Worm (Caenorhabditis elegans) whole organism, dauer: ENCODE results near the gene sri-61.
"Not testable (repeated sequence)": the region's sequence is repeated elsewhere in the genome, so short reads cannot be mapped to it uniquely, and the experiment has no call there.

Experiments used
- unc-62 ChIP-seq: sonication (generic microtip); optimal IDR thresholded peaks from 2 replicates; lab custom pipeline; 2017; ENCODE audit warnings: missing biosample characterization, missing genetic modification reagents, missing genetic modification characterization

Gene sri-61

ce11 chrII:2710919-2711318 lies 10.8 kb upstream of the sri-61 start, which contains the start of gene T05A8.2:
TSS of gene T05A8.2 (minus strand) at chrII:2711019.
- no peak for TF ChIP-seq unc-62 (GFP tag; lab: Kevin White, UChicago)

- no peak for TF ChIP-seq unc-62 (GFP tag; lab: Kevin White, UChicago)
Observed at ce11 chrII:2709942-2710341, 9.8 kb upstream of the sri-61 start, which contains the start of gene T05A8.1. TSS of gene T05A8.1 (minus strand) at chrII:2710042.

DNA sequence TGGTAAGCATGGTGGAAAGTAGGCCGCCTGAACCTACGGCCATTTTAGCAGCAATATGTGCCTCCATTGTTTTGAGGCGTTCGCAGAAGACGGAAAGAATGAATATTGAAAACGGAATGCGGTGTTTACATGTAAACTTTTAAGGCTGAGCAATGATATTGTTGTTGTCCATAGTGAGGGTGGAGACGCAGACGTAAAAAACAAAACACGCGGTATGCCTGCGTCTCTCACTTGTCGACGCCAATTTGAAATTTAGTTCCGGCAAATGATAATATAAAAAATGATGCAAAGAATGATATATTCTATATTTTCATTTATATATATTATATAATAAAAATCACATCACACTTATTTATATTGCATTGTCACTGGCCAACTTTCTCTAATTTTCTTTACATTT lies 7.7 kb upstream of the sri-61 start, which contains the start of gene Y47G7B.2:
Y47G7B.2 (minus strand) TSS at position 143 of the 400 bp plus-strand sequence.
- no peak for TF ChIP-seq unc-62 (GFP tag; lab: Kevin White, UChicago)

- no peak for TF ChIP-seq unc-62 (GFP tag; lab: Kevin White, UChicago)
Observed at ce11 chrII:2705200-2705599, 5.1 kb upstream of the sri-61 start, which contains the start of gene srh-128. TSS of gene srh-128 (minus strand) at chrII:2705300.

- no peak for TF ChIP-seq unc-62 (GFP tag; lab: Kevin White, UChicago)
Observed at ce11 chrII:2702757-2703156, 2.6 kb upstream of the sri-61 start, which contains the start of gene sri-60. TSS of gene sri-60 (minus strand) at chrII:2702857.

- TF ChIP-seq unc-62 (GFP tag; lab: Kevin White, UChicago) = no peak
Observed at ce11 chrII:2698378-2698777, 1.8 kb downstream of the sri-61 start, which contains the start of gene sri-62. TSS of gene sri-62 (minus strand) at chrII:2698478.

DNA sequence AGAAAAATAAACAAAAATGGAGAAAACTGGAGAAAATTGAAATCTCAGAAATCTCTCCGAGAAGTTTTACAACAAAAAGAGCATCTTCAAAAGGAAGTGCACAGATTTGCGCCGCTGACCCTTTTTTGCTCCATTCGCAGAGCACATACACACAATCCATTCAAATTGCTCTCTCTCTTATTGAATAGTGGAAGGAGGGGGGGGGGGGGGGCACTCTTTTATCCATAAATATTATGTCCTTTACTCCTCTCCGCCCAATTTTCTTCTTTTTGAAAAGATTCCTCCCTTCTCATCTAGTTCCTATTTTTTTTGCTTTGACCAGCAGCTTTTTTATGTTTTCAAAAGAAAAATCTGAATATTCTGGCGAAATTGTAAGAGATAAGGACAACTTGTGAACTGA lies 5.0 kb downstream of the sri-61 start:
- no peak for TF ChIP-seq unc-62 (GFP tag; lab: Kevin White, UChicago)

DNA sequence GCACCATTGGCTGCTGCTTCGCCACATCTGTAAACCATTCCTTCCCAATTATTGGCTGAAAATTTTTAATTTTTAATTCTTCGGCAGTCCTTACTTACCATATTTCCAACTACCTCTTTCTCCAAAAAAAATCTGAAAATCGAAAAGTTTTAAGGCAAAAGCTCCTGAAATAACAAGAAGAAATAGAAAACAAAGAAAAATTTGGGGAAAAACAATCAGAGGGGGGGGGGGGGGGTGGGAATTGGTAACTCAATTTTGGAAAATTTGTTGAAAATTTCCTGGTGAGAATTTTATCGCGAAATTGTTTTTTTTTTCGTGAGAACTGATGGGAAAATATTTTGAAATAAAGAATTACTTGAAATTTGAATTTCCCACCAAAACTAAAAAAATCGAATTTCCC lies 7.7 kb downstream of the sri-61 start, which contains the start of gene set-11:
set-11 (minus strand) TSS at position 101 of the 400 bp plus-strand sequence.
- no peak for TF ChIP-seq unc-62 (GFP tag; lab: Kevin White, UChicago)

- no peak for TF ChIP-seq unc-62 (GFP tag; lab: Kevin White, UChicago)
Observed at ce11 chrII:2690080-2690479, 10.0 kb downstream of the sri-61 start, which contains the start of gene nspf-3. TSS of gene nspf-3 (minus strand) at chrII:2690180.

- TF ChIP-seq unc-62 (GFP tag; lab: Kevin White, UChicago) = not testable (repeated sequence)
Observed at ce11 chrII:2688616-2689015, 11.5 kb downstream of the sri-61 start, which contains the start of gene nspf-2. TSS of gene nspf-2 (plus strand) at chrII:2688916.

ce11 chrII:2686985-2687675 lies 13.0 kb downstream of the sri-61 start, which contains the start of the genes sup-9 and nspf-1:
TSS of gene sup-9 (minus strand) at chrII:2687027.
TSS of gene nspf-1 (plus strand) at chrII:2687625.
- no peak for TF ChIP-seq unc-62 (GFP tag; lab: Kevin White, UChicago)

ce11 chrII:2684783-2685182 lies 15.3 kb downstream of the sri-61 start:
- no peak for TF ChIP-seq unc-62 (GFP tag; lab: Kevin White, UChicago)

- no peak for TF ChIP-seq unc-62 (GFP tag; lab: Kevin White, UChicago)
Observed at ce11 chrII:2684208-2684607, 15.9 kb downstream of the sri-61 start, which contains the start of gene ceh-87. TSS of gene ceh-87 (minus strand) at chrII:2684308.

ce11 chrII:2681118-2681517 lies 19.0 kb downstream of the sri-61 start, which contains the start of gene F34D6.1:
TSS of gene F34D6.1 (minus strand) at chrII:2681218.
- no peak for TF ChIP-seq unc-62 (GFP tag; lab: Kevin White, UChicago)

- TF ChIP-seq unc-62 (GFP tag; lab: Kevin White, UChicago) = no peak
Observed at ce11 chrII:2677534-2678168, 22.5 kb downstream of the sri-61 start, which contains the start of gene F22E5.17. TSS of gene F22E5.17 (plus strand) at chrII:2678041.

DNA sequence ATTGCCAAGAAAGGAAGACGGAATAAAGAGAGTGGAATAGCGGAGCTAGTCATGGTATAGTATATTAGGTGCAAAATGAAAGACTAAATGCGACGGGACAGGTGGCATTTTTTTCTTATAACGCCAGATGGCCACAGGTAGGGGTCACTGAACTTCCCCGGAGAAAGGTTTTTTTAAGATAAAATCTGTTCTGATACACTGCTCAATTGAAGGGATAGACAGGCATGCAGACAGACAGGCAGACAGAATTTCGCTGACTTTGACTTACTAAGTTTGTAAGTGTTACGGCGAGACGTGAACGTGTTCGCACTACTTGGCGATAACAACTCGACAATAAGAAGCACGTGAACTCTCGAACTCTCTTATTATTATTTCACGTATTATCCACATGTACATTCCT lies 26.6 kb downstream of the sri-61 start, which contains the start of the genes F22E5.20 and F22E5.1:
F22E5.20 (minus strand) TSS at position 101 of the 400 bp plus-strand sequence.
F22E5.1 (plus strand) TSS at position 242 of the 400 bp plus-strand sequence.
- not testable (repeated sequence) for TF ChIP-seq unc-62 (GFP tag; lab: Kevin White, UChicago)
